Worm (Caenorhabditis elegans): ENCODE results near the gene srw-36.
A peak's percentile ranks its signal among the peaks of the same experiment; 100 is the strongest.

The srw-36 gene

ce11 chrV:16697178-16697577 lies 14.2 kb downstream of the srw-36 start, which contains the start of gene srw-41:
Gene srw-41, plus strand, starts transcription at chrV:16697478.
- TF ChIP-seq F22D6.2 (tag; optimal IDR thresholded peaks at IDR 0.05) (no peak), mcd-1 (GFP tag; IDR thresholded peaks at IDR 0.05) (no peak), C17E4.6 (GFP tag; IDR thresholded peaks at IDR 0.05) (no peak), nhr-27 (tag; optimal IDR thresholded peaks at IDR 0.05) (no peak), ZK185.1 (tag; optimal IDR thresholded peaks at IDR 0.05; ENCODE audit: poor library complexity, severe bottlenecking) (no peak), F49E8.2 (tag; optimal IDR thresholded peaks at IDR 0.05; ENCODE audit: insufficient read depth) (no peak), F55B11.4 (tag; optimal IDR thresholded peaks at IDR 0.05; ENCODE audit: borderline replicate concordance, insufficient read depth) (no peak)

ce11 chrV:16699752-16700259 lies 16.8 kb downstream of the srw-36 start, which contains the start of gene Y70C5C.1:
Gene Y70C5C.1, plus strand, starts transcription at chrV:16700209.
- TF ChIP-seq sdz-38 (tag; optimal IDR thresholded peaks at IDR 0.05) (no peak), madf-3 (GFP tag; IDR thresholded peaks at IDR 0.05) (0 out of 2 replicates have a peak, but pooled peaks have one; percentile 7)

ce11 chrV:16706549-16706948 lies 23.6 kb downstream of the srw-36 start, which contains the start of gene clec-9:
Gene clec-9, minus strand, starts transcription at chrV:16706649.
- no peak for TF ChIP-seq sea-2 (GFP tag; IDR thresholded peaks at IDR 0.05)
- TF ChIP-seq lag-1 (GFP tag; IDR thresholded peaks at IDR 0.05) = no peak
- TF ChIP-seq tbp1 (GFP tag; optimal IDR thresholded peaks at IDR 0.05) = no peak
- no peak for TF ChIP-seq T07F8.4 (tag; optimal IDR thresholded peaks at IDR 0.05)
- no peak for TF ChIP-seq F55B11.4 (tag; optimal IDR thresholded peaks at IDR 0.05; ENCODE audit: borderline replicate concordance, insufficient read depth)
- TF ChIP-seq B0019.2 (GFP tag; conservative IDR thresholded peaks at IDR 0.05) = no peak
- no peak for TF ChIP-seq lir-1 (GFP tag; conservative IDR thresholded peaks at IDR 0.05)
- no peak for TF ChIP-seq F23B12.7 (tag; optimal IDR thresholded peaks at IDR 0.05; ENCODE audit: insufficient read depth)
- no peak for TF ChIP-seq lin-54 (GFP tag; optimal IDR thresholded peaks at IDR 0.05)
- TF ChIP-seq let-607 (tag; optimal IDR thresholded peaks at IDR 0.05) = no peak
- no peak for TF ChIP-seq ztf-22 (GFP tag; optimal IDR thresholded peaks at IDR 0.05)
- TF ChIP-seq hmg-1.2 (GFP tag; IDR thresholded peaks at IDR 0.05) = no peak
- no peak for TF ChIP-seq efl-1 (GFP tag; optimal IDR thresholded peaks at IDR 0.05)
- TF ChIP-seq attf-3 (GFP tag; conservative IDR thresholded peaks at IDR 0.05) = no peak

- no peak for TF ChIP-seq snpc-3.4 (tag; optimal IDR thresholded peaks at IDR 0.05)
- no peak for TF ChIP-seq cebp-1 (GFP tag; IDR thresholded peaks at IDR 0.05)
- TF ChIP-seq cebp-1 (tag; optimal IDR thresholded peaks at IDR 0.05) = no peak
- no peak for TF ChIP-seq hmg-20 (GFP tag; IDR thresholded peaks at IDR 0.05)
- no peak for TF ChIP-seq F49E8.2 (tag; optimal IDR thresholded peaks at IDR 0.05; ENCODE audit: insufficient read depth)
- TF ChIP-seq nhr-90 (tag; optimal IDR thresholded peaks at IDR 0.05) = no peak
- TF ChIP-seq ets-4 (GFP tag; optimal IDR thresholded peaks at IDR 0.05) = no peak
- TF ChIP-seq F57A8.1 (GFP tag; optimal IDR thresholded peaks at IDR 0.05) = no peak
- no peak for TF ChIP-seq efl-1 (GFP tag; optimal IDR thresholded peaks at IDR 0.05)
- TF ChIP-seq Y95B8A.8 (GFP tag; IDR thresholded peaks at IDR 0.05) = no peak
- TF ChIP-seq aptf-3 (GFP tag; IDR thresholded peaks at IDR 0.05) = no peak
- TF ChIP-seq D2030.7 (GFP tag; IDR thresholded peaks at IDR 0.05) = no peak
- no peak for TF ChIP-seq ekl-4 (GFP tag; IDR thresholded peaks at IDR 0.05)
- TF ChIP-seq Y53F4B.3 (GFP tag; IDR thresholded peaks at IDR 0.05) = no peak
- no peak for TF ChIP-seq fkh-3 (tag; optimal IDR thresholded peaks at IDR 0.05)
- TF ChIP-seq B0336.3 (GFP tag; IDR thresholded peaks at IDR 0.05) = no peak
- no peak for TF ChIP-seq attf-6 (GFP tag; IDR thresholded peaks at IDR 0.05)
Observed at ce11 chrV:16713797-16714196, 30.8 kb downstream of the srw-36 start.
